Worm (Caenorhabditis elegans) whole organism, young adult: ENCODE data around the gene ZC250.2.
A peak's percentile ranks its signal among the peaks of the same experiment; 100 is the strongest.

ENCODE experiments used
- C06A6.2 ChIP-seq: fragments of 200-800 bp; sonication (Bioruptor generic); conservative IDR thresholded peaks from 2 replicates; pipeline ENCODE4 v1.3.6; 2022; ENCODE audit warnings: missing genetic modification characterization, missing compliant biosample characterization
- F33H1.4 ChIP-seq: fragments of 200-800 bp; sonication (Bioruptor generic); IDR thresholded peaks from 2 replicates; pipeline ENCODE4 v1.3.6; 2022; ENCODE audit warnings: missing genetic modification reagents, missing genetic modification characterization, missing compliant biosample characterization
- F39B2.1 ChIP-seq: fragments of 200-800 bp; sonication (Bioruptor generic); IDR thresholded peaks from 2 replicates; pipeline ENCODE4 v1.3.6; 2022; ENCODE audit warnings: missing genetic modification reagents, missing genetic modification characterization, missing compliant biosample characterization
- T26A5.8 ChIP-seq: sonication (generic microtip); optimal IDR thresholded peaks from 2 replicates; lab custom pipeline; 2016; ENCODE audit warnings: missing genetic modification characterization, missing compliant biosample characterization
- Y79H2A.3 ChIP-seq: fragments of 200-800 bp; sonication (Bioruptor generic); conservative IDR thresholded peaks from 2 replicates; pipeline ENCODE4 v1.3.6; 2022; ENCODE audit warnings: missing genetic modification reagents, missing genetic modification characterization, missing compliant biosample characterization
- akir-1 ChIP-seq: fragments of 200-800 bp; sonication (Bioruptor generic); optimal IDR thresholded peaks from 2 replicates; lab custom pipeline; 2018; ENCODE audit warnings: mild to moderate bottlenecking, missing genetic modification characterization, moderate library complexity, missing compliant biosample characterization
- ama-1 ChIP-seq, 3 experiments: fragments of 150-350 bp in 1 of 3; sonication (generic microtip) in 2 of 3; optimal IDR thresholded peaks; 2 replicates each; lab custom pipeline; 2014 to 2018; ENCODE audit warnings: missing biosample characterization in 2 of 3, missing genetic modification characterization in 2 of 3, missing genetic modification reagents in 2 of 3
- athp-1 ChIP-seq: sonication (generic microtip); optimal IDR thresholded peaks from 2 replicates; lab custom pipeline; 2017; ENCODE audit warnings: mild to moderate bottlenecking, missing genetic modification characterization, missing compliant biosample characterization
- attf-5 ChIP-seq: fragments of 200-800 bp; sonication (Bioruptor generic); optimal IDR thresholded peaks from 2 replicates; lab custom pipeline; 2018; ENCODE audit warnings: mild to moderate bottlenecking, missing genetic modification characterization, missing compliant biosample characterization
- cebp-1 ChIP-seq, 2 experiments: fragments of 200-800 bp in 1 of 2; sonication (Bioruptor generic) in 1 of 2; sonication (generic microtip) in 1 of 2; IDR thresholded peaks in 1 of 2; optimal IDR thresholded peaks in 1 of 2; 2 replicates each; pipeline versions ENCODE4 v1.3.6 to Lab custom; 2017 to 2022; ENCODE audit warnings: missing compliant biosample characterization in 2 of 2, missing genetic modification characterization in 2 of 2, mild to moderate bottlenecking in 1 of 2, missing genetic modification reagents in 1 of 2, moderate library complexity in 1 of 2
- ceh-27 ChIP-seq: fragments of 200-800 bp; sonication (Bioruptor generic); optimal IDR thresholded peaks from 2 replicates; lab custom pipeline; 2018; ENCODE audit warnings: mild to moderate bottlenecking, missing genetic modification characterization, moderate library complexity, missing compliant biosample characterization
- ceh-91 ChIP-seq: fragments of 200-800 bp; sonication (Bioruptor generic); IDR thresholded peaks from 2 replicates; pipeline ENCODE4 v1.3.6; 2022; ENCODE audit warnings: missing genetic modification reagents, missing genetic modification characterization, missing compliant biosample characterization
- die-1 ChIP-seq: sonication (generic microtip); optimal IDR thresholded peaks from 2 replicates; lab custom pipeline; 2016; ENCODE audit warnings: missing genotype, mild to moderate bottlenecking, missing genetic modification characterization, missing compliant biosample characterization
- dox-1 ChIP-seq: fragments of 200-800 bp; sonication (Bioruptor generic); IDR thresholded peaks from 2 replicates; pipeline ENCODE4 v1.3.6; 2022; ENCODE audit warnings: missing genetic modification reagents, missing genetic modification characterization, missing compliant biosample characterization
- efl-1 ChIP-seq: fragments of 150-350 bp; optimal IDR thresholded peaks from 2 replicates; lab custom pipeline; 2014; ENCODE audit warnings: missing biosample characterization, missing genetic modification reagents, missing genetic modification characterization
- him-1 ChIP-seq: sonication (generic microtip); optimal IDR thresholded peaks from 2 replicates; lab custom pipeline; 2016; ENCODE audit warnings: missing genotype, missing genetic modification reagents, missing genetic modification characterization, missing compliant biosample characterization
- hmg-1.2 ChIP-seq: fragments of 200-800 bp; sonication (Bioruptor generic); IDR thresholded peaks from 2 replicates; pipeline ENCODE4 v1.3.6; 2022; ENCODE audit warnings: missing genetic modification reagents, missing genetic modification characterization, missing compliant biosample characterization
- hsf-1 ChIP-seq: fragments of 200-800 bp; sonication (Bioruptor generic); IDR thresholded peaks from 2 replicates; pipeline ENCODE4 v1.3.6; 2022; ENCODE audit warnings: missing genetic modification reagents, missing genetic modification characterization, missing compliant biosample characterization
- lin-40 ChIP-seq: sonication (generic microtip); optimal IDR thresholded peaks from 2 replicates; lab custom pipeline; 2016; ENCODE audit warnings: missing genetic modification characterization, mild to moderate bottlenecking, missing compliant biosample characterization, missing genotype, missing genetic modification reagents
- lin-54 ChIP-seq: fragments of 200-800 bp; sonication (Bioruptor generic); optimal IDR thresholded peaks from 2 replicates; lab custom pipeline; 2018; ENCODE audit warnings: mild to moderate bottlenecking, missing genetic modification characterization, missing compliant biosample characterization
- lsl-1 ChIP-seq: fragments of 200-800 bp; sonication (Bioruptor generic); optimal IDR thresholded peaks from 2 replicates; lab custom pipeline; 2018; ENCODE audit warnings: mild to moderate bottlenecking, missing genetic modification characterization, moderate library complexity, missing compliant biosample characterization
- lsy-27 ChIP-seq: sonication (generic microtip); optimal IDR thresholded peaks from 2 replicates; lab custom pipeline; 2017; ENCODE audit warnings: missing genetic modification characterization, mild to moderate bottlenecking, missing compliant biosample characterization, antibody characterized with exemption, missing genotype, borderline replicate concordance; ENCODE audit not compliant: insufficient read depth
- madf-6 ChIP-seq: fragments of 200-800 bp; sonication (Bioruptor generic); IDR thresholded peaks from 2 replicates; pipeline ENCODE4 v1.3.6; 2022; ENCODE audit warnings: missing genetic modification reagents, missing genetic modification characterization, missing compliant biosample characterization
- mxl-1 ChIP-seq: sonication (generic microtip); optimal IDR thresholded peaks from 2 replicates; lab custom pipeline; 2016; ENCODE audit warnings: missing genetic modification characterization, missing compliant biosample characterization
- nhr-120 ChIP-seq: fragments of 200-800 bp; sonication (Bioruptor generic); IDR thresholded peaks from 2 replicates; pipeline ENCODE4 v1.3.6; 2022; ENCODE audit warnings: missing genetic modification characterization, missing compliant biosample characterization
- nhr-179 ChIP-seq: sonication (generic microtip); optimal IDR thresholded peaks from 2 replicates; lab custom pipeline; 2016; ENCODE audit warnings: mild to moderate bottlenecking, missing genetic modification characterization, missing compliant biosample characterization
- nhr-80 ChIP-seq: sonication (generic microtip); optimal IDR thresholded peaks from 2 replicates; lab custom pipeline; 2016; ENCODE audit warnings: missing genetic modification characterization, missing compliant biosample characterization
- pha-4 ChIP-seq: fragments of 150-350 bp; sonication (generic microtip); optimal IDR thresholded peaks from 2 replicates; lab custom pipeline; 2014; ENCODE audit warnings: missing biosample characterization, missing genetic modification reagents, missing genetic modification characterization
- rcor-1 ChIP-seq: fragments of 200-800 bp; sonication (Bioruptor generic); IDR thresholded peaks from 2 replicates; pipeline ENCODE4 v1.3.6; 2022; ENCODE audit warnings: missing genetic modification reagents, missing genetic modification characterization, missing compliant biosample characterization
- rec-8 ChIP-seq, 2 experiments: sonication (generic microtip); optimal IDR thresholded peaks; 2 replicates each; lab custom pipeline; 2016; ENCODE audit warnings: mild to moderate bottlenecking in 2 of 2, missing genetic modification characterization in 2 of 2, missing genetic modification reagents in 2 of 2, missing genotype in 2 of 2, missing biosample characterization in 1 of 2, missing compliant biosample characterization in 1 of 2, moderate library complexity in 1 of 2
- rpc-1 ChIP-seq, 2 experiments: fragments of 150-350 bp in 1 of 2; sonication (generic microtip) in 1 of 2; optimal IDR thresholded peaks; 2 replicates each; lab custom pipeline; 2014 to 2018; ENCODE audit warnings: missing biosample characterization in 1 of 2, missing genetic modification characterization in 1 of 2, missing genetic modification reagents in 1 of 2, missing genotype in 1 of 2
- sdz-38 ChIP-seq: sonication (generic microtip); optimal IDR thresholded peaks from 2 replicates; lab custom pipeline; 2016; ENCODE audit warnings: missing genotype, missing genetic modification characterization, missing compliant biosample characterization
- snpc-1.1 ChIP-seq: sonication (generic microtip); optimal IDR thresholded peaks from 2 replicates; lab custom pipeline; 2017; ENCODE audit warnings: missing genetic modification characterization, mild to moderate bottlenecking, missing compliant biosample characterization, antibody characterized with exemption, moderate library complexity, missing genotype, missing genetic modification reagents; ENCODE audit not compliant: insufficient read depth
- somi-1 ChIP-seq: fragments of 200-800 bp; sonication (Bioruptor generic); optimal IDR thresholded peaks from 2 replicates; lab custom pipeline; 2018; ENCODE audit warnings: mild to moderate bottlenecking, missing genetic modification characterization, missing compliant biosample characterization
- tbp1 ChIP-seq: fragments of 200-800 bp; sonication (Bioruptor generic); optimal IDR thresholded peaks from 2 replicates; lab custom pipeline; 2018; ENCODE audit warnings: mild to moderate bottlenecking, missing genetic modification characterization, missing compliant biosample characterization
- tbx-9 ChIP-seq: sonication (generic microtip); optimal IDR thresholded peaks from 2 replicates; lab custom pipeline; 2016; ENCODE audit warnings: borderline replicate concordance, missing genetic modification characterization, inconsistent platforms, missing compliant biosample characterization
- zim-3 ChIP-seq: sonication (generic microtip); optimal IDR thresholded peaks from 2 replicates; lab custom pipeline; 2017; ENCODE audit warnings: mild to moderate bottlenecking, missing genetic modification characterization, moderate library complexity, missing compliant biosample characterization
- ztf-18 ChIP-seq: sonication (generic microtip); optimal IDR thresholded peaks from 2 replicates; lab custom pipeline; 2016; ENCODE audit warnings: missing genotype, mild to moderate bottlenecking, missing genetic modification characterization, missing compliant biosample characterization
- ztf-25 ChIP-seq: fragments of 200-800 bp; sonication (Bioruptor generic); IDR thresholded peaks from 2 replicates; pipeline ENCODE4 v1.3.6; 2022; ENCODE audit warnings: missing genetic modification reagents, missing genetic modification characterization, missing compliant biosample characterization
- ztf-26 ChIP-seq: sonication (generic microtip); optimal IDR thresholded peaks from 2 replicates; lab custom pipeline; 2017; ENCODE audit warnings: missing genetic modification characterization, missing compliant biosample characterization
- ztf-28 ChIP-seq: fragments of 200-800 bp; sonication (Bioruptor generic); IDR thresholded peaks from 2 replicates; pipeline ENCODE4 v1.3.6; 2022; ENCODE audit warnings: missing genetic modification reagents, missing genetic modification characterization, missing compliant biosample characterization

ZC250.2 gene

DNA sequence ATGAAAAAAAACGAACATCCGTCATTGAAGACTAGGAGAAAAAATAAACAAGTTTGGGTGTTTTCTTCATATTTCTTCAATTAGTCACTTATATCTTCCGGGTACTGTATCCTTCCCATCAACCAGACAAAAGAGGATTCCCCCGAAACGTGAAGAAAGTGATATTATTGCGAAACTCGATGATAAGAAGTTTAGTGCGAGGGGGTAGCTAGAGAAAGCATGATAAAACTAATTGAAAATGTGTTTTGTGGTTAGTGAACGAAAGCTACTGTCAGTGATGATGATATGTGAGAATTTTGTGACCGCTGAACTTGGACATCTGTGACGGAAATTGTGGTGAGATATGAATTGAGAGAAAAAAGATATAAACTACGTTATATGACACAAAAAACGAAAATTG lies 30.8 kb downstream of the ZC250.2 start (continued):
- TF ChIP-seq cebp-1 (GFP tag; IDR thresholded peaks at IDR 0.05; lab: Robert Waterston, UW) = peak; percentile 61; the same call in 1 of the 2 replicates
- peak; percentile 87 for TF ChIP-seq cebp-1 (tag; optimal IDR thresholded peaks at IDR 0.05; lab: Kevin White, UChicago)
- no peak for TF ChIP-seq nhr-120
- TF ChIP-seq ztf-28 (GFP tag; lab: Robert Waterston, UW) = no peak
- no peak for TF ChIP-seq attf-5 (GFP tag; lab: Kevin White, UChicago)
- peak; percentile 85 for TF ChIP-seq nhr-80 (tag; lab: Kevin White, UChicago)
- TF ChIP-seq ztf-18 (tag; lab: Kevin White, UChicago) = no peak
- no peak for TF ChIP-seq ceh-27 (GFP tag; lab: Kevin White, UChicago)
- TF ChIP-seq hmg-1.2 = no peak
- no peak for TF ChIP-seq F39B2.1 (GFP tag; lab: Robert Waterston, UW)
- no peak for TF ChIP-seq tbp1 (GFP tag; lab: Kevin White, UChicago)
- no peak for TF ChIP-seq him-1 (tag; lab: Kevin White, UChicago)
- no peak for TF ChIP-seq lin-54 (GFP tag; lab: Kevin White, UChicago)
- peak; percentile 14 for TF ChIP-seq die-1 (tag; lab: Kevin White, UChicago)
- peak; percentile 62 for TF ChIP-seq ztf-26
- no peak for TF ChIP-seq C06A6.2 (GFP tag; lab: Robert Waterston, UW)
- TF ChIP-seq Y79H2A.3 = no peak
- no peak for TF ChIP-seq hsf-1 (GFP tag; lab: Robert Waterston, UW)
- no peak for TF ChIP-seq rpc-1 (optimal IDR thresholded peaks at IDR 0.05; lab: Kevin White, UChicago)
- TF ChIP-seq rpc-1 (tag; optimal IDR thresholded peaks at IDR 0.05; lab: Kevin White, UChicago) = no peak
- TF ChIP-seq lin-40 = peak; percentile 70
- TF ChIP-seq lsy-27 = no peak
- TF ChIP-seq pha-4 (tag; lab: Kevin White, UChicago) = no peak
- 0 out of 2 replicates have a peak, but pooled peaks have one; percentile 16 for TF ChIP-seq dox-1 (GFP tag; lab: Robert Waterston, UW)
- TF ChIP-seq sdz-38 (tag; lab: Kevin White, UChicago) = no peak
- TF ChIP-seq ztf-25 (GFP tag; lab: Robert Waterston, UW) = no peak
- no peak for TF ChIP-seq mxl-1
- no peak for TF ChIP-seq athp-1

DNA sequence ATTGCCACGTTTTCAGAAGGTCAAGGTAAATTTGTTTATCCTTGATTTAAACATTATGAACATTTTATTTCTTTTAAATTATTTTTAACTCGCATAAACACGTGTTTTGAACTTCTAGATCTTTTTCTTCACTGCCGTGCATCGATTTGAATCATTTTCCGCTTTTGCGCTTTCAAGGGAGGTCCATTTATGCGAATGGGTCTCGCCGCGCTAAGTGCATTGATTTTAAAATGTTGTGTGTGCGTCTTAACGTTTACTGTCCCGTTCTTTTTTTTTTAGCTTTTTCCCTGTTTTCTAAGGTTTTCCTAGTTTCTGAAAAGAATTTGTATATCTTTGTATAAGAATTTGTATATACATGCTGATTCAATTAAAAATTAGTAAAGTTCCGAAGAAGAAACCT lies 33.3 kb downstream of the ZC250.2 start:
- TF ChIP-seq lsl-1 (GFP tag; lab: Kevin White, UChicago) = peak; percentile 55
- TF ChIP-seq ceh-91 = 0 out of 2 replicates have a peak, but pooled peaks have one; percentile 37
- peak; percentile 19 for TF ChIP-seq efl-1 (GFP tag; lab: Kevin White, UChicago)
- TF ChIP-seq zim-3 (tag; lab: Kevin White, UChicago) = no peak
- 0 out of 2 replicates have a peak, but pooled peaks have one; percentile 10 for TF ChIP-seq madf-6 (GFP tag; lab: Robert Waterston, UW)
- peak; percentile 74 for TF ChIP-seq F33H1.4 (GFP tag; lab: Robert Waterston, UW)
- TF ChIP-seq ama-1 (optimal IDR thresholded peaks at IDR 0.05; lab: Kevin White, UChicago) = no peak
- no peak for TF ChIP-seq ama-1 (GFP tag; optimal IDR thresholded peaks at IDR 0.05; lab: Kevin White, UChicago)
- TF ChIP-seq T26A5.8 (tag; lab: Kevin White, UChicago) = no peak

DNA sequence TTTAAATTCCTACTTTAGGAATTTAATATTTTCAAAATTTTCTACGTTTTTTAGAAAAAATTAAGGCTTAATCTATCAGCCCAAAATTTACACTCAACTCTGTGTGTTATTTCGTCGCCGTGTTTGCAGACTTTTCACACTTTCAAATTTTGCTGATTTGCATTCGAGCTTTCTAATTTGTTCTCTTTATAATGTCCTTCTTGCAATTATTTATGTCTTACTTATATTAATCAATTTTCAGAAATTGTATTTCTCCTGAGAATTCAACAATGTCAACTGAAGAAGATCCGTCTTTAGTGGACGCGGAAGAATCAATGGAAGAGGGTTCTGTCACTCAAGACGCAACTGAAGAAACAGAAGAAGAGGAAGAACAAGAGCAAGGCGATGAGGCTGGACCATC lies 34.5 kb downstream of the ZC250.2 start, which contains the start of gene let-418:
let-418 (plus strand) TSS at position 242 of the 400 bp plus-strand sequence.
- no peak for TF ChIP-seq snpc-1.1 (tag; lab: Kevin White, UChicago)
- TF ChIP-seq rcor-1 (GFP tag; lab: Robert Waterston, UW) = no peak
- no peak for TF ChIP-seq F39B2.1 (GFP tag; lab: Robert Waterston, UW)
- TF ChIP-seq rec-8 (tag; optimal IDR thresholded peaks at IDR 0.05; lab: Kevin White, UChicago) = no peak
- TF ChIP-seq akir-1 = no peak
- TF ChIP-seq nhr-179 = no peak
- TF ChIP-seq tbx-9 (tag; lab: Kevin White, UChicago) = no peak
- no peak for TF ChIP-seq somi-1 (GFP tag; lab: Kevin White, UChicago)
